ENCODE assay signal across 4 fruit fly cellular contexts in the genomic region with DNA sequence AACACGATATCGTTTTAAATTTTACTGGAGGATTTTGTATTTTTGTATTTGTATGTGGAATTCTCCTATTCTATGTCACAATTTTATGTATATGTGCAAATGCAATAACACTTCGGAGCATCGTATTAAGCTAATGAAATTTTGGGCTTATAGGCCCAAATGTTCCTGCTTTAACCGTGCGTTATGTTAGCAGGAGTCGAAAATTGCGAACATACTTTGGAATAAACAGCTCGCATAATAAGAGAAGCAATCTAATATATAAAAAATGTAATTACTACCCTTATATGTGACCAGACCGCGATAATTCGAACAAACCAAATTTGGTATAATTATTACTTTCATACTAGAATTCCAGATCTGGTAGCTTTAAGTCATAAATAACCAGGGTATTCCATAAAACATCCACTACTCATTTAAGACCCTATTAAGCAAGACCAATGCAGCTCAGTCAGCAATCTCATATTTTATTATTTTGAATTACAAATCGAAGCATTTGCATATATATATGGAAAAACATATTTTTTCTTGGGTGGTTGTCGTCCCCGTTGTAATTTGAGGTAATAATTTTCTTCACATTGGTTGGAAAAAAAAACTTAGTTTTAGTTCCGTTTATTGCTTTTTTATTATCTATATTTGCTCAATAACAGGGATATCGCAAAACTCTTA.
TF ChIP-seq lines count a peak whose summit lies in the region.

A gene (minus strand): TSS at position 320 of the 666 bp plus-strand sequence.

- TF ChIP-seq CTCF in whole organism, embryonic (GFP tag; optimal IDR thresholded peaks at IDR 0.05; lab: Kevin White, UChicago), result no peak

TF ChIP-seq in whole organism, adult, 20 proteins besides CTCF, POLR2A, EP300 and RAD21:
- TF ChIP-seq Clk (GFP tag; optimal IDR thresholded peaks at IDR 0.05; lab: Kevin White, UChicago), result no peak
- TF ChIP-seq cic (GFP tag; optimal IDR thresholded peaks at IDR 0.05; lab: Kevin White, UChicago), result no peak
- TF ChIP-seq CG1620 (GFP tag; optimal IDR thresholded peaks at IDR 0.05; lab: Kevin White, UChicago), result peak; percentile 23
- no peak for TF ChIP-seq CG5204 (GFP tag; optimal IDR thresholded peaks at IDR 0.05; lab: Kevin White, UChicago)
- no peak for TF ChIP-seq CG33017 (tag; optimal IDR thresholded peaks at IDR 0.05; lab: Kevin White, UChicago)
- no peak for TF ChIP-seq toe (GFP tag; optimal IDR thresholded peaks at IDR 0.05; lab: Kevin White, UChicago)
- no peak for TF ChIP-seq Mnt (GFP tag; optimal IDR thresholded peaks at IDR 0.05; lab: Kevin White, UChicago)
- TF ChIP-seq kay (GFP tag; lab: Kevin White, UChicago; ENCODE audit: borderline replicate concordance), result no peak
- TF ChIP-seq ovo (GFP tag; optimal IDR thresholded peaks at IDR 0.05; lab: Kevin White, UChicago), result no peak
- TF ChIP-seq cnc (optimal IDR thresholded peaks at IDR 0.05; lab: Kevin White, UChicago), result no peak
- TF ChIP-seq tj (GFP tag; optimal IDR thresholded peaks at IDR 0.05; lab: Kevin White, UChicago), result peak; percentile 44
- no peak for TF ChIP-seq CG14711 (tag; optimal IDR thresholded peaks at IDR 0.05; lab: Kevin White, UChicago)
- TF ChIP-seq CG12768 (GFP tag; optimal IDR thresholded peaks at IDR 0.05; lab: Kevin White, UChicago), result no peak
- TF ChIP-seq Crg-1 (GFP tag; optimal IDR thresholded peaks at IDR 0.05; lab: Kevin White, UChicago), result no peak
- TF ChIP-seq CG11617 (GFP tag; optimal IDR thresholded peaks at IDR 0.05; lab: Kevin White, UChicago), result no peak
- TF ChIP-seq bab1 (GFP tag; optimal IDR thresholded peaks at IDR 0.05; lab: Kevin White, UChicago), result peak; percentile 36
- TF ChIP-seq CG7101 (tag; optimal IDR thresholded peaks at IDR 0.05; lab: Kevin White, UChicago), result peak; percentile 20

TF ChIP-seq in whole organism, embryonic, 481 proteins besides CTCF, POLR2A, EP300 and RAD21 (continues in another document):
- TF ChIP-seq Taf1 (GFP tag; IDR thresholded peaks at IDR 0.05; lab: Robert Waterston, UW), result 0 out of 2 replicates have a peak, but pooled peaks have one; percentile 7
- peak; percentile 97 for TF ChIP-seq CG17802 (tag; optimal IDR thresholded peaks at IDR 0.05; lab: Kevin White, UChicago)
- TF ChIP-seq CG13424 (tag; optimal IDR thresholded peaks at IDR 0.05; lab: Kevin White, UChicago), result peak; percentile 36
- TF ChIP-seq B-H2 (GFP tag; optimal IDR thresholded peaks at IDR 0.05; lab: Kevin White, UChicago), result peak; percentile 16
- no peak for TF ChIP-seq prd (optimal IDR thresholded peaks at IDR 0.05; lab: Kevin White, UChicago)
- peak; percentile 54; the same call in 1 of the 3 replicates for TF ChIP-seq prd (GFP tag; IDR thresholded peaks at IDR 0.05; lab: Robert Waterston, UW)
- peak; percentile 95 for TF ChIP-seq MESR4 (GFP tag; optimal IDR thresholded peaks at IDR 0.05; lab: Kevin White, UChicago)
- peak; percentile 1 for TF ChIP-seq Dip3 (GFP tag; optimal IDR thresholded peaks at IDR 0.05; lab: Kevin White, UChicago)
- peak; percentile 26 for TF ChIP-seq Ets97D (GFP tag; optimal IDR thresholded peaks at IDR 0.05; lab: Kevin White, UChicago)
- peak; percentile 25 for TF ChIP-seq CG17829 (tag; optimal IDR thresholded peaks at IDR 0.05; lab: Kevin White, UChicago)
- TF ChIP-seq E2f2 (GFP tag; IDR thresholded peaks at IDR 0.05; lab: Robert Waterston, UW), result no peak
- peak; percentile 31 for TF ChIP-seq fd96Cb (tag; optimal IDR thresholded peaks at IDR 0.05; lab: Kevin White, UChicago)
- TF ChIP-seq CG4328 (GFP tag; optimal IDR thresholded peaks at IDR 0.05; lab: Kevin White, UChicago), result peak; percentile 36
- no peak for TF ChIP-seq sisA (GFP tag; IDR thresholded peaks at IDR 0.05; lab: Robert Waterston, UW)
- peak; percentile 73 for TF ChIP-seq sqz (GFP tag; optimal IDR thresholded peaks at IDR 0.05; lab: Kevin White, UChicago)
- TF ChIP-seq CG6254 (GFP tag; optimal IDR thresholded peaks at IDR 0.05; lab: Kevin White, UChicago), result peak; percentile 1
- no peak for TF ChIP-seq repo (GFP tag; optimal IDR thresholded peaks at IDR 0.05; lab: Kevin White, UChicago)
- TF ChIP-seq CG4617 (GFP tag; optimal IDR thresholded peaks at IDR 0.05; lab: Kevin White, UChicago; ENCODE audit: borderline replicate concordance), result peak; percentile 90
- TF ChIP-seq hbn (GFP tag; IDR thresholded peaks at IDR 0.05; lab: Robert Waterston, UW; ENCODE audit: partially characterized antibody), result no peak
- TF ChIP-seq cwo (GFP tag; optimal IDR thresholded peaks at IDR 0.05; lab: Kevin White, UChicago), result no peak
- no peak for TF ChIP-seq Dek (tag; optimal IDR thresholded peaks at IDR 0.05; lab: Kevin White, UChicago)
- TF ChIP-seq CG15696 (tag; optimal IDR thresholded peaks at IDR 0.05; lab: Kevin White, UChicago), result peak; percentile 9

TF ChIP-seq in whole organism, prepupa, 60 proteins besides CTCF, POLR2A, EP300 and RAD21 (continues in another document):
- TF ChIP-seq CG8319 (GFP tag; optimal IDR thresholded peaks at IDR 0.05; lab: Kevin White, UChicago) (no peak), cyc (GFP tag; optimal IDR thresholded peaks at IDR 0.05; lab: Kevin White, UChicago) (peak; percentile 23), Lpt (GFP tag; optimal IDR thresholded peaks at IDR 0.05; lab: Kevin White, UChicago) (no peak), CG6163 (GFP tag; IDR thresholded peaks at IDR 0.05; lab: Robert Waterston, UW) (no peak), CG6792 (GFP tag; optimal IDR thresholded peaks at IDR 0.05; lab: Kevin White, UChicago) (no peak), OdsH (GFP tag; optimal IDR thresholded peaks at IDR 0.05; lab: Kevin White, UChicago) (peak; percentile 21), CG10631 (GFP tag; optimal IDR thresholded peaks at IDR 0.05; lab: Kevin White, UChicago) (peak; percentile 55), fd85E (GFP tag; optimal IDR thresholded peaks at IDR 0.05; lab: Kevin White, UChicago) (no peak), CG11294 (GFP tag; IDR thresholded peaks at IDR 0.05; lab: Robert Waterston, UW) (no peak), CG15336 (GFP tag; IDR thresholded peaks at IDR 0.05; lab: Robert Waterston, UW) (no peak), pdm3 (GFP tag; optimal IDR thresholded peaks at IDR 0.05; lab: Kevin White, UChicago) (no peak), dac (GFP tag; optimal IDR thresholded peaks at IDR 0.05; lab: Kevin White, UChicago) (no peak), esn (GFP tag; optimal IDR thresholded peaks at IDR 0.05; lab: Kevin White, UChicago) (peak; percentile 53), CG3919 (GFP tag; optimal IDR thresholded peaks at IDR 0.05; lab: Kevin White, UChicago) (no peak), Eip93F (GFP tag; optimal IDR thresholded peaks at IDR 0.05; lab: Kevin White, UChicago) (no peak), lz (GFP tag; optimal IDR thresholded peaks at IDR 0.05; lab: Kevin White, UChicago) (peak; percentile 50), CG11902 (GFP tag; optimal IDR thresholded peaks at IDR 0.05; lab: Kevin White, UChicago) (no peak), CG11762 (GFP tag; optimal IDR thresholded peaks at IDR 0.05; lab: Kevin White, UChicago; ENCODE audit: insufficient read depth) (no peak), fd59A (GFP tag; optimal IDR thresholded peaks at IDR 0.05; lab: Kevin White, UChicago) (no peak), salr (GFP tag; optimal IDR thresholded peaks at IDR 0.05; lab: Kevin White, UChicago) (no peak), eg (GFP tag; IDR thresholded peaks at IDR 0.05; lab: Robert Waterston, UW) (no peak), CG10669 (GFP tag; optimal IDR thresholded peaks at IDR 0.05; lab: Kevin White, UChicago) (no peak), CG6276 (GFP tag; optimal IDR thresholded peaks at IDR 0.05; lab: Kevin White, UChicago) (no peak), Eip78C (GFP tag; lab: Kevin White, UChicago) (peak; percentile 52), Hr39 (GFP tag; optimal IDR thresholded peaks at IDR 0.05; lab: Kevin White, UChicago) (no peak), Gug (GFP tag; IDR thresholded peaks at IDR 0.05; lab: Robert Waterston, UW) (no peak)

TF ChIP-seq in whole organism, wandering third instar larva, 38 proteins besides CTCF, POLR2A, EP300 and RAD21 (continues in another document):
- TF ChIP-seq Rel (GFP tag; optimal IDR thresholded peaks at IDR 0.05; lab: Kevin White, UChicago) (no peak), Rel (tag; optimal IDR thresholded peaks at IDR 0.05; lab: Kevin White, UChicago) (no peak), brk (GFP tag; optimal IDR thresholded peaks at IDR 0.05; lab: Kevin White, UChicago) (no peak), Mio (GFP tag; optimal IDR thresholded peaks at IDR 0.05; lab: Kevin White, UChicago) (no peak), psq (GFP tag; optimal IDR thresholded peaks at IDR 0.05; lab: Kevin White, UChicago) (no peak), rgr (GFP tag; optimal IDR thresholded peaks at IDR 0.05; lab: Kevin White, UChicago) (no peak), Dfd (GFP tag; optimal IDR thresholded peaks at IDR 0.05; lab: Kevin White, UChicago) (no peak), dmrt93B (GFP tag; optimal IDR thresholded peaks at IDR 0.05; lab: Kevin White, UChicago) (no peak), ey (GFP tag; optimal IDR thresholded peaks at IDR 0.05; lab: Kevin White, UChicago) (no peak), sv (GFP tag; optimal IDR thresholded peaks at IDR 0.05; lab: Kevin White, UChicago) (no peak), Hr83 (GFP tag; optimal IDR thresholded peaks at IDR 0.05; lab: Kevin White, UChicago; ENCODE audit: poor library complexity, severe bottlenecking) (no peak), h (GFP tag; optimal IDR thresholded peaks at IDR 0.05; lab: Kevin White, UChicago) (no peak), foxo (GFP tag; optimal IDR thresholded peaks at IDR 0.05; lab: Kevin White, UChicago) (no peak), sage (GFP tag; optimal IDR thresholded peaks at IDR 0.05; lab: Kevin White, UChicago) (peak; percentile 26), Hr78 (GFP tag; optimal IDR thresholded peaks at IDR 0.05; lab: Kevin White, UChicago) (no peak), pan (optimal IDR thresholded peaks at IDR 0.05; lab: Kevin White, UChicago) (no peak), Jra (GFP tag; optimal IDR thresholded peaks at IDR 0.05; lab: Kevin White, UChicago) (peak; percentile 28), dsf (GFP tag; optimal IDR thresholded peaks at IDR 0.05; lab: Kevin White, UChicago; ENCODE audit: borderline replicate concordance) (no peak), dl (GFP tag; optimal IDR thresholded peaks at IDR 0.05; lab: Kevin White, UChicago; ENCODE audit: insufficient read depth in 1 of 2, partially characterized antibody in 2 of 2) (no peak), CG32264 (GFP tag; optimal IDR thresholded peaks at IDR 0.05; lab: Kevin White, UChicago) (no peak), jim (GFP tag; optimal IDR thresholded peaks at IDR 0.05; lab: Kevin White, UChicago) (no peak), usp (GFP tag; optimal IDR thresholded peaks at IDR 0.05; lab: Kevin White, UChicago) (no peak), fru (GFP tag; optimal IDR thresholded peaks at IDR 0.05; lab: Kevin White, UChicago) (peak; percentile 66), Abd-B (GFP tag; optimal IDR thresholded peaks at IDR 0.05; lab: Kevin White, UChicago) (no peak), Dif (GFP tag; optimal IDR thresholded peaks at IDR 0.05; lab: Kevin White, UChicago; ENCODE audit: partially characterized antibody) (no peak), Vsx2 (GFP tag; optimal IDR thresholded peaks at IDR 0.05; lab: Kevin White, UChicago; ENCODE audit: partially characterized antibody) (no peak), CG9705 (GFP tag; optimal IDR thresholded peaks at IDR 0.05; lab: Kevin White, UChicago) (peak; percentile 0)
